Fruit fly (Drosophila melanogaster) whole organism, embryonic: ENCODE results near the gene Pex10.
A peak's percentile ranks its signal among the peaks of the same experiment; 100 is the strongest.

ENCODE experiments used
- Atf-2 ChIP-seq: fragments of 200-800 bp; sonication (Bioruptor generic); optimal IDR thresholded peaks from 2 replicates; lab custom pipeline; 2016; ENCODE audit warnings: missing biosample characterization, missing genetic modification characterization
- Atf3 ChIP-seq: fragments of 200-800 bp; sonication (Bioruptor generic); optimal IDR thresholded peaks from 3 replicates; lab custom pipeline; 2016; ENCODE audit warnings: missing biosample characterization, missing genetic modification characterization
- B-H1 ChIP-seq: fragments of 200-800 bp; sonication (Bioruptor generic); IDR thresholded peaks from 3 replicates; pipeline ENCODE4 v1.3.6; 2022; ENCODE audit warnings: missing biosample characterization, missing genetic modification characterization
- C15 ChIP-seq: fragments of 200-800 bp; sonication (Bioruptor generic); IDR thresholded peaks from 3 replicates; pipeline ENCODE4 v1.3.6; 2022; ENCODE audit warnings: missing biosample characterization, missing genetic modification characterization
- CG10209 ChIP-seq: fragments of 200-800 bp; sonication (Bioruptor generic); optimal IDR thresholded peaks from 3 replicates; lab custom pipeline; 2017; ENCODE audit warnings: missing biosample characterization, mild to moderate bottlenecking, missing genetic modification characterization, missing genetic modification reagents
- CG10979 ChIP-seq: fragments of 200-800 bp; sonication (Bioruptor generic); optimal IDR thresholded peaks from 2 replicates; lab custom pipeline; 2018; ENCODE audit warnings: missing biosample characterization, mild to moderate bottlenecking, missing genetic modification characterization, moderate library complexity
- CG11456 ChIP-seq: fragments of 200-800 bp; sonication (Bioruptor generic); IDR thresholded peaks from 3 replicates; pipeline ENCODE4 v1.3.6; 2022; ENCODE audit warnings: missing biosample characterization, missing genetic modification characterization
- CG12744 ChIP-seq: fragments of 200-800 bp; sonication (Bioruptor generic); optimal IDR thresholded peaks from 2 replicates; lab custom pipeline; 2016; ENCODE audit warnings: missing biosample characterization, missing genetic modification characterization
- CG15696 ChIP-seq: fragments of 200-800 bp; sonication (Bioruptor generic); optimal IDR thresholded peaks from 2 replicates; lab custom pipeline; 2019; ENCODE audit warnings: missing biosample characterization, mild to moderate bottlenecking, missing genetic modification characterization, moderate library complexity
- CG1603 ChIP-seq: fragments of 200-800 bp; sonication (Bioruptor generic); optimal IDR thresholded peaks from 2 replicates; lab custom pipeline; 2019; ENCODE audit warnings: missing biosample characterization, mild to moderate bottlenecking, missing genetic modification characterization, moderate library complexity
- CG17359 ChIP-seq: fragments of 200-800 bp; sonication (Bioruptor generic); optimal IDR thresholded peaks from 3 replicates; lab custom pipeline; 2018; ENCODE audit warnings: missing biosample characterization, mild to moderate bottlenecking, missing genetic modification characterization, moderate library complexity
- CG18599 ChIP-seq: fragments of 200-800 bp; sonication (Bioruptor generic); optimal IDR thresholded peaks from 3 replicates; lab custom pipeline; 2017; ENCODE audit warnings: missing biosample characterization, missing genetic modification characterization, mild to moderate bottlenecking, moderate library complexity, missing genetic modification reagents
- CG2116 ChIP-seq: fragments of 200-800 bp; sonication (Bioruptor generic); optimal IDR thresholded peaks from 3 replicates; lab custom pipeline; 2018; ENCODE audit warnings: missing biosample characterization, mild to moderate bottlenecking, missing genetic modification characterization
- CG2129 ChIP-seq: fragments of 200-800 bp; sonication (Bioruptor generic); IDR thresholded peaks from 2 replicates; pipeline ENCODE4 v1.3.6; 2022; ENCODE audit warnings: missing biosample characterization, missing genetic modification characterization; ENCODE audit not compliant: partially characterized antibody
- CG30431 ChIP-seq: fragments of 200-800 bp; sonication (Bioruptor generic); optimal IDR thresholded peaks from 2 replicates; lab custom pipeline; 2017; ENCODE audit warnings: missing biosample characterization, missing genetic modification characterization
- CG3065 ChIP-seq: fragments of 200-800 bp; sonication (Bioruptor generic); optimal IDR thresholded peaks from 2 replicates; lab custom pipeline; 2016; ENCODE audit warnings: missing biosample characterization, missing genetic modification characterization
- CG33213 ChIP-seq: fragments of 200-800 bp; sonication (Bioruptor generic); optimal IDR thresholded peaks from 3 replicates; lab custom pipeline; 2016; ENCODE audit warnings: missing biosample characterization, missing genetic modification characterization
- CG3726 ChIP-seq: fragments of 200-800 bp; sonication (Bioruptor generic); IDR thresholded peaks from 3 replicates; pipeline ENCODE4, ENCODE4 v1.3.6; 2022; ENCODE audit warnings: missing biosample characterization, missing genetic modification characterization
- CG4282 ChIP-seq: fragments of 200-800 bp; sonication (Bioruptor generic); optimal IDR thresholded peaks from 2 replicates; lab custom pipeline; 2016; ENCODE audit warnings: missing biosample characterization, missing genetic modification characterization
- CG4854 ChIP-seq: fragments of 200-800 bp; sonication (Bioruptor generic); optimal IDR thresholded peaks from 2 replicates; lab custom pipeline; 2016; ENCODE audit warnings: missing biosample characterization, missing genetic modification characterization, inconsistent platforms
- CG6683 ChIP-seq: fragments of 200-800 bp; sonication (Bioruptor generic); optimal IDR thresholded peaks from 2 replicates; lab custom pipeline; 2017; ENCODE audit warnings: missing biosample characterization, mild to moderate bottlenecking, missing genetic modification characterization, missing genetic modification reagents
- CG7928 ChIP-seq: fragments of 200-800 bp; sonication (Bioruptor generic); optimal IDR thresholded peaks from 2 replicates; lab custom pipeline; 2017; ENCODE audit warnings: missing biosample characterization, mild to moderate bottlenecking, missing genetic modification characterization
- D ChIP-seq, 2 experiments: fragments of 200-800 bp in 1 of 2; fragments of >200 bp in 1 of 2; sonication (Bioruptor generic) in 1 of 2; optimal IDR thresholded peaks; 2 replicates in 1 of 2; 3 replicates in 1 of 2; lab custom pipeline; 2017; ENCODE audit warnings: mild to moderate bottlenecking in 1 of 2, missing biosample characterization in 1 of 2, missing genetic modification characterization in 1 of 2, missing genetic modification reagents in 1 of 2
- Dfd ChIP-seq, 2 experiments: fragments of >200 bp; optimal IDR thresholded peaks; 2 replicates each; lab custom pipeline; 2017; ENCODE audit warnings: missing biosample characterization in 2 of 2, missing genetic modification characterization in 2 of 2
- Drgx ChIP-seq: fragments of 200-800 bp; sonication (Bioruptor generic); IDR thresholded peaks from 2 replicates; pipeline ENCODE4 v1.3.6; 2022; ENCODE audit warnings: missing biosample characterization, missing genetic modification characterization
- E2f1 ChIP-seq: fragments of 200-800 bp; sonication (Bioruptor generic); IDR thresholded peaks from 2 replicates; pipeline ENCODE4 v1.3.6; 2022; ENCODE audit warnings: missing biosample characterization, missing genetic modification characterization
- Fer1 ChIP-seq: fragments of 200-800 bp; sonication (Bioruptor generic); optimal IDR thresholded peaks from 2 replicates; lab custom pipeline; 2017; ENCODE audit warnings: missing biosample characterization, mild to moderate bottlenecking, missing genetic modification characterization
- GATAe ChIP-seq: fragments of 200-800 bp; sonication (Bioruptor generic); conservative IDR thresholded peaks from 2 replicates; pipeline ENCODE4 v1.3.6; 2022; ENCODE audit warnings: missing biosample characterization, missing genetic modification characterization
- Jarid2 ChIP-seq: fragments of 200-800 bp; sonication (Bioruptor generic); optimal IDR thresholded peaks from 3 replicates; lab custom pipeline; 2017; ENCODE audit warnings: mild to moderate bottlenecking, missing biosample characterization, missing genetic modification reagents, missing genetic modification characterization
- Lhr ChIP-seq: fragments of 200-800 bp; sonication (Bioruptor generic); optimal IDR thresholded peaks from 3 replicates; lab custom pipeline; 2017; ENCODE audit warnings: mild to moderate bottlenecking, missing biosample characterization, missing genetic modification reagents, missing genetic modification characterization
- Mes4 ChIP-seq: fragments of 200-800 bp; sonication (Bioruptor generic); optimal IDR thresholded peaks from 2 replicates; lab custom pipeline; 2016; ENCODE audit warnings: missing biosample characterization, missing genetic modification characterization
- NfI ChIP-seq: fragments of 200-800 bp; sonication (Bioruptor generic); optimal IDR thresholded peaks from 3 replicates; lab custom pipeline; 2018; ENCODE audit warnings: missing biosample characterization, mild to moderate bottlenecking, missing genetic modification characterization, moderate library complexity
- Oli ChIP-seq: fragments of 200-800 bp; sonication (Bioruptor generic); optimal IDR thresholded peaks from 2 replicates; lab custom pipeline; 2018; ENCODE audit warnings: missing biosample characterization, mild to moderate bottlenecking, missing genetic modification characterization, moderate library complexity
- Ravus ChIP-seq: fragments of 200-800 bp; sonication (Bioruptor generic); IDR thresholded peaks from 2 replicates; pipeline ENCODE4 v1.3.6; 2022; ENCODE audit warnings: missing biosample characterization, missing genetic modification characterization
- Sox100B ChIP-seq: fragments of 200-800 bp; sonication (Bioruptor generic); optimal IDR thresholded peaks from 3 replicates; lab custom pipeline; 2018; ENCODE audit warnings: missing biosample characterization, mild to moderate bottlenecking, missing genetic modification characterization
- Usf ChIP-seq: fragments of 200-800 bp; sonication (Bioruptor generic); optimal IDR thresholded peaks from 2 replicates; lab custom pipeline; 2017; ENCODE audit warnings: missing genotype, missing biosample characterization, missing genetic modification characterization
- ab ChIP-seq: fragments of 200-800 bp; sonication (Bioruptor generic); optimal IDR thresholded peaks from 2 replicates; lab custom pipeline; 2016; ENCODE audit warnings: missing biosample characterization, missing genetic modification characterization
- abd-A ChIP-seq: fragments of 200-800 bp; sonication (Bioruptor generic); optimal IDR thresholded peaks from 3 replicates; lab custom pipeline; 2019; ENCODE audit warnings: missing biosample characterization, mild to moderate bottlenecking, missing genetic modification characterization, moderate library complexity
- ara ChIP-seq: fragments of 200-800 bp; sonication (Bioruptor generic); IDR thresholded peaks from 2 replicates; pipeline ENCODE4 v1.3.6; 2022; ENCODE audit warnings: missing biosample characterization, missing genetic modification characterization
- btn ChIP-seq: fragments of 200-800 bp; sonication (Bioruptor generic); optimal IDR thresholded peaks from 2 replicates; lab custom pipeline; 2016; ENCODE audit warnings: missing biosample characterization, missing genetic modification characterization
- chif ChIP-seq, 2 experiments: fragments of 200-800 bp; sonication (Bioruptor generic); optimal IDR thresholded peaks; 3 replicates each; lab custom pipeline; 2016; ENCODE audit warnings: missing biosample characterization in 2 of 2, missing genetic modification characterization in 2 of 2
- crp ChIP-seq, 2 experiments: fragments of 200-800 bp; sonication (Bioruptor generic); optimal IDR thresholded peaks; 2 replicates in 1 of 2; 3 replicates in 1 of 2; lab custom pipeline; 2017; ENCODE audit warnings: missing biosample characterization in 2 of 2, missing genetic modification characterization in 2 of 2, mild to moderate bottlenecking in 1 of 2, moderate library complexity in 1 of 2
- her ChIP-seq: fragments of 200-800 bp; sonication (Bioruptor generic); optimal IDR thresholded peaks from 2 replicates; lab custom pipeline; 2016; ENCODE audit warnings: missing biosample characterization, missing genetic modification characterization
- lmd ChIP-seq: fragments of 200-800 bp; sonication (Bioruptor generic); IDR thresholded peaks from 2 replicates; pipeline ENCODE4 v1.3.6; 2022; ENCODE audit warnings: missing biosample characterization, missing genetic modification characterization
- lov ChIP-seq, 2 experiments: fragments of 200-800 bp in 1 of 2; fragments of >200 bp in 1 of 2; sonication (Bioruptor generic) in 1 of 2; IDR thresholded peaks in 1 of 2; optimal IDR thresholded peaks in 1 of 2; 2 replicates in 1 of 2; 3 replicates in 1 of 2; pipeline versions ENCODE4 v1.3.6 to Lab custom; 2017 to 2022; ENCODE audit warnings: missing biosample characterization in 1 of 2, missing genetic modification characterization in 1 of 2
- pb ChIP-seq: fragments of 200-800 bp; sonication (Bioruptor generic); optimal IDR thresholded peaks from 3 replicates; lab custom pipeline; 2016; ENCODE audit warnings: missing biosample characterization, missing genetic modification characterization
- sima ChIP-seq: fragments of 200-800 bp; sonication (Bioruptor generic); optimal IDR thresholded peaks from 2 replicates; lab custom pipeline; 2016; ENCODE audit warnings: missing biosample characterization, missing genetic modification characterization
- sug ChIP-seq: fragments of 200-800 bp; optimal IDR thresholded peaks from 2 replicates; lab custom pipeline; 2019; ENCODE audit warnings: missing biosample characterization, mild to moderate bottlenecking, missing genetic modification characterization, moderate library complexity
- unpg ChIP-seq: fragments of 200-800 bp; sonication (Bioruptor generic); optimal IDR thresholded peaks from 3 replicates; lab custom pipeline; 2018; ENCODE audit warnings: missing biosample characterization, mild to moderate bottlenecking, missing genetic modification characterization, moderate library complexity
- yki ChIP-seq: fragments of >200 bp; optimal IDR thresholded peaks from 3 replicates; lab custom pipeline; 2018

The Pex10 gene

DNA sequence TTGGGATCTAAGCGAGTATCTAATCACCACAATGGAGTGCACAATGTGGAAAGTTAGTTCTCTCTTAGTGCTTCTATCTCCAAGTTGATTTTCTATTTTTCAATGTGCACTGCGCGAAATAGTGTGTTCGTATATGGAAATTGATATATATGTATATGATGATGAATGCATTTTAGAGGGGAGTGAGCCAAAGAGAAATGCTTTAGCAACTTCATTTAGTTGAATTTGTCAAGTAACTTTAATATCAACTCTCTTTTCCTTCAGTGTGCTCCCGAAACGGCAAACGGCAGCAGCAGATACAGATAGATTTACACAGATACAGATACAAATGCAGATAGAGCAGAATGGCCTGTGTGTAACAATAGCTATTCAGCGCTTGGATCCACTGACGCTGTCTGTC, 26.0 kb downstream of the Pex10 start (continued):
- TF ChIP-seq yki (lab: Kevin White, UChicago), result no peak
- TF ChIP-seq btn (GFP tag; lab: Kevin White, UChicago), result no peak
- no peak for TF ChIP-seq CG2129 (GFP tag; lab: Robert Waterston, UW)
- no peak for TF ChIP-seq ab
- TF ChIP-seq CG2116, result peak; percentile 18
- no peak for TF ChIP-seq CG7928 (GFP tag; lab: Kevin White, UChicago)
- TF ChIP-seq GATAe (GFP tag; lab: Robert Waterston, UW), result 0 out of 2 replicates have a peak, but pooled peaks have one; percentile 30
- TF ChIP-seq CG12744, result peak; percentile 48
- TF ChIP-seq Lhr (GFP tag; lab: Kevin White, UChicago), result peak; percentile 17
- TF ChIP-seq B-H1, result peak; percentile 36; the same call in 2 of the 3 replicates
- TF ChIP-seq CG18599, result no peak
- no peak for TF ChIP-seq crp (GFP tag; optimal IDR thresholded peaks at IDR 0.05; lab: Kevin White, UChicago)
- no peak for TF ChIP-seq CG4282 (GFP tag; lab: Kevin White, UChicago)
- TF ChIP-seq CG6683 (GFP tag; lab: Kevin White, UChicago), result no peak
- TF ChIP-seq lmd (GFP tag; lab: Robert Waterston, UW), result peak; percentile 61
- peak; percentile 84 for TF ChIP-seq CG1603 (tag; lab: Kevin White, UChicago)
- TF ChIP-seq Dfd (GFP tag; optimal IDR thresholded peaks at IDR 0.05; lab: Kevin White, UChicago), result no peak
- peak; percentile 32 for TF ChIP-seq NfI
- TF ChIP-seq CG10209 (GFP tag; lab: Kevin White, UChicago), result peak; percentile 69
- no peak for TF ChIP-seq Jarid2 (GFP tag; lab: Kevin White, UChicago)
- TF ChIP-seq CG30431 (GFP tag; lab: Kevin White, UChicago), result peak; percentile 52
- TF ChIP-seq CG3726, result peak; percentile 55; the same call in 1 of the 3 replicates
- TF ChIP-seq abd-A (tag; lab: Kevin White, UChicago), result no peak
- peak; percentile 68 for TF ChIP-seq unpg (GFP tag; lab: Kevin White, UChicago)
- no peak for TF ChIP-seq sug
- no peak for TF ChIP-seq Sox100B (GFP tag; lab: Kevin White, UChicago)
- TF ChIP-seq CG17359, result peak; percentile 27
- TF ChIP-seq Ravus (GFP tag; lab: Robert Waterston, UW), result no peak
- peak; percentile 22 for TF ChIP-seq CG3065 (GFP tag; lab: Kevin White, UChicago)
- TF ChIP-seq CG10979 (tag; lab: Kevin White, UChicago), result no peak
- TF ChIP-seq her (GFP tag; lab: Kevin White, UChicago), result peak; percentile 11
- peak; percentile 87 for TF ChIP-seq Drgx (GFP tag; lab: Robert Waterston, UW)
- peak; percentile 72 for TF ChIP-seq Oli (tag; lab: Kevin White, UChicago)
- no peak for TF ChIP-seq lov (optimal IDR thresholded peaks at IDR 0.05; lab: Kevin White, UChicago)
- TF ChIP-seq lov (GFP tag; IDR thresholded peaks at IDR 0.05; lab: Robert Waterston, UW), result 0 out of 3 replicates have a peak, but pooled peaks have one; percentile 69
- TF ChIP-seq Atf3, result peak; percentile 52
- TF ChIP-seq sima (GFP tag; lab: Kevin White, UChicago), result no peak
- TF ChIP-seq CG4854 (GFP tag; lab: Kevin White, UChicago), result no peak
- no peak for TF ChIP-seq CG33213
- no peak for TF ChIP-seq CG15696 (tag; lab: Kevin White, UChicago)
- TF ChIP-seq chif (GFP tag; optimal IDR thresholded peaks at IDR 0.05; lab: Kevin White, UChicago), result peak; percentile 70 to 82
- peak; percentile 34; the same call in 1 of the 2 replicates for TF ChIP-seq E2f1 (GFP tag; lab: Robert Waterston, UW)
- TF ChIP-seq D (optimal IDR thresholded peaks at IDR 0.05; lab: Kevin White, UChicago), result no peak
- no peak for TF ChIP-seq D (GFP tag; optimal IDR thresholded peaks at IDR 0.05; lab: Kevin White, UChicago)
- TF ChIP-seq CG11456, result 0 out of 3 replicates have a peak, but pooled peaks have one; percentile 48
- peak; percentile 47 for TF ChIP-seq Atf-2
- TF ChIP-seq Mes4 (GFP tag; lab: Kevin White, UChicago), result peak; percentile 51
- no peak for TF ChIP-seq Fer1
- TF ChIP-seq C15 (GFP tag; lab: Robert Waterston, UW), result no peak
- peak; percentile 74 for TF ChIP-seq ara
- TF ChIP-seq Usf (GFP tag; lab: Kevin White, UChicago), result peak; percentile 11
- TF ChIP-seq pb (GFP tag; lab: Kevin White, UChicago), result no peak
